Fruit fly (Drosophila melanogaster) whole organism, embryonic: ENCODE data around the gene CG3224.
A peak's percentile ranks its signal among the peaks of the same experiment; 100 is the strongest.

Experiments used
- Adf1 ChIP-seq: fragments of 200-800 bp; sonication (Bioruptor generic); IDR thresholded peaks from 2 replicates; pipeline ENCODE4 v1.3.6; 2022; ENCODE audit warnings: missing biosample characterization, missing genetic modification characterization
- Antp ChIP-seq: fragments of 200-800 bp; sonication (Bioruptor generic); optimal IDR thresholded peaks from 3 replicates; lab custom pipeline; 2016; ENCODE audit warnings: missing biosample characterization, missing genetic modification characterization
- Asciz ChIP-seq: fragments of 200-800 bp; sonication (Bioruptor generic); optimal IDR thresholded peaks from 2 replicates; lab custom pipeline; 2017; ENCODE audit warnings: missing biosample characterization, mild to moderate bottlenecking, missing genetic modification characterization, missing genetic modification reagents
- CG1024 ChIP-seq: fragments of 200-800 bp; sonication (Bioruptor generic); IDR thresholded peaks from 2 replicates; pipeline ENCODE4 v1.3.6; 2022; ENCODE audit warnings: missing biosample characterization, missing genetic modification characterization
- CG10274 ChIP-seq: fragments of 200-800 bp; sonication (Bioruptor generic); optimal IDR thresholded peaks from 3 replicates; lab custom pipeline; 2017; ENCODE audit warnings: missing biosample characterization, mild to moderate bottlenecking, missing genetic modification characterization
- CG10979 ChIP-seq: fragments of 200-800 bp; sonication (Bioruptor generic); optimal IDR thresholded peaks from 2 replicates; lab custom pipeline; 2018; ENCODE audit warnings: missing biosample characterization, mild to moderate bottlenecking, missing genetic modification characterization, moderate library complexity
- CG11696 ChIP-seq: fragments of 200-800 bp; sonication (Bioruptor generic); IDR thresholded peaks from 2 replicates; pipeline ENCODE4 v1.3.6; 2022; ENCODE audit warnings: missing biosample characterization, missing genetic modification characterization
- CG12219 ChIP-seq: fragments of 200-800 bp; sonication (Bioruptor generic); optimal IDR thresholded peaks from 3 replicates; lab custom pipeline; 2018; ENCODE audit warnings: missing biosample characterization, mild to moderate bottlenecking, missing genetic modification characterization
- CG14050 ChIP-seq: fragments of 200-800 bp; sonication (Bioruptor generic); IDR thresholded peaks from 3 replicates; pipeline ENCODE4 v1.3.6; 2022; ENCODE audit warnings: missing biosample characterization, missing genetic modification characterization
- CG16813 ChIP-seq: fragments of 200-800 bp; sonication (Bioruptor generic); IDR thresholded peaks from 3 replicates; pipeline ENCODE4 v1.3.6; 2022; ENCODE audit warnings: missing biosample characterization, missing genetic modification characterization; ENCODE audit not compliant: partially characterized antibody
- CG17328 ChIP-seq: fragments of 200-800 bp; sonication (Bioruptor generic); IDR thresholded peaks from 2 replicates; pipeline ENCODE4 v1.3.6; 2022; ENCODE audit warnings: missing biosample characterization, missing genetic modification characterization
- CG17359 ChIP-seq: fragments of 200-800 bp; sonication (Bioruptor generic); optimal IDR thresholded peaks from 3 replicates; lab custom pipeline; 2018; ENCODE audit warnings: missing biosample characterization, mild to moderate bottlenecking, missing genetic modification characterization, moderate library complexity
- CG30431 ChIP-seq: fragments of 200-800 bp; sonication (Bioruptor generic); optimal IDR thresholded peaks from 2 replicates; lab custom pipeline; 2017; ENCODE audit warnings: missing biosample characterization, missing genetic modification characterization
- CG31441 ChIP-seq: fragments of 200-800 bp; sonication (Bioruptor generic); IDR thresholded peaks from 2 replicates; pipeline ENCODE4 v1.3.6; 2022; ENCODE audit warnings: missing biosample characterization, missing genetic modification characterization
- CG32532 ChIP-seq: fragments of 200-800 bp; sonication (Bioruptor generic); IDR thresholded peaks from 2 replicates; pipeline ENCODE4 v1.3.6; 2022; ENCODE audit warnings: missing biosample characterization, missing genetic modification characterization
- CG34376 ChIP-seq: fragments of 200-800 bp; sonication (Bioruptor generic); optimal IDR thresholded peaks from 2 replicates; lab custom pipeline; 2018; ENCODE audit warnings: missing biosample characterization, mild to moderate bottlenecking, missing genetic modification characterization
- CG3838 ChIP-seq: fragments of 200-800 bp; sonication (Bioruptor generic); optimal IDR thresholded peaks from 3 replicates; lab custom pipeline; 2016; ENCODE audit warnings: missing biosample characterization, missing genetic modification characterization
- CG3995 ChIP-seq: fragments of 200-800 bp; sonication (Bioruptor generic); optimal IDR thresholded peaks from 3 replicates; lab custom pipeline; 2016; ENCODE audit warnings: missing biosample characterization, missing genetic modification characterization
- CG4424 ChIP-seq: fragments of 200-800 bp; sonication (Bioruptor generic); optimal IDR thresholded peaks from 3 replicates; lab custom pipeline; 2016; ENCODE audit warnings: missing biosample characterization, missing genetic modification characterization
- CG4730 ChIP-seq: fragments of 200-800 bp; sonication (Bioruptor generic); IDR thresholded peaks from 2 replicates; pipeline ENCODE4 v1.3.6; 2022; ENCODE audit warnings: missing biosample characterization, missing genetic modification characterization
- CG6654 ChIP-seq: fragments of 200-800 bp; sonication (Bioruptor generic); optimal IDR thresholded peaks from 2 replicates; lab custom pipeline; 2017; ENCODE audit warnings: missing biosample characterization, mild to moderate bottlenecking, missing genetic modification characterization
- CG6854 ChIP-seq: fragments of 200-800 bp; sonication (Bioruptor generic); optimal IDR thresholded peaks from 3 replicates; lab custom pipeline; 2017; ENCODE audit warnings: missing biosample characterization, mild to moderate bottlenecking, missing genetic modification characterization
- CG8089 ChIP-seq: fragments of 200-800 bp; sonication (Bioruptor generic); optimal IDR thresholded peaks from 3 replicates; lab custom pipeline; 2016; ENCODE audit warnings: missing biosample characterization, missing genetic modification characterization
- CG9817 ChIP-seq: fragments of 200-800 bp; sonication (Bioruptor generic); optimal IDR thresholded peaks from 2 replicates; lab custom pipeline; 2018; ENCODE audit warnings: missing biosample characterization, mild to moderate bottlenecking, missing genetic modification characterization, moderate library complexity
- CkIIα-i1 ChIP-seq: fragments of 200-800 bp; sonication (Bioruptor generic); IDR thresholded peaks from 2 replicates; pipeline ENCODE4 v1.3.6; 2022; ENCODE audit warnings: missing biosample characterization, missing genetic modification characterization
- Fer3 ChIP-seq: fragments of 200-800 bp; sonication (Bioruptor generic); optimal IDR thresholded peaks from 2 replicates; lab custom pipeline; 2018; ENCODE audit warnings: missing biosample characterization, mild to moderate bottlenecking, missing genetic modification characterization, moderate library complexity
- Hsf ChIP-seq: fragments of 200-800 bp; sonication (Bioruptor generic); optimal IDR thresholded peaks from 3 replicates; lab custom pipeline; 2016; ENCODE audit warnings: missing biosample characterization, missing genetic modification characterization
- Opbp ChIP-seq: fragments of 200-800 bp; sonication (Bioruptor generic); IDR thresholded peaks from 3 replicates; pipeline ENCODE4 v1.3.6; 2022; ENCODE audit warnings: missing biosample characterization, missing genetic modification characterization; ENCODE audit not compliant: partially characterized antibody
- Rfx ChIP-seq: fragments of 200-800 bp; sonication (Bioruptor generic); IDR thresholded peaks from 2 replicates; pipeline ENCODE4 v1.3.6; 2022; ENCODE audit warnings: missing biosample characterization, missing genetic modification characterization
- ab ChIP-seq: fragments of 200-800 bp; sonication (Bioruptor generic); optimal IDR thresholded peaks from 2 replicates; lab custom pipeline; 2016; ENCODE audit warnings: missing biosample characterization, missing genetic modification characterization
- chinmo ChIP-seq: fragments of 200-800 bp; sonication (Bioruptor generic); IDR thresholded peaks from 4 replicates; pipeline ENCODE4 v1.3.6; 2022; ENCODE audit warnings: missing biosample characterization, missing genetic modification characterization; ENCODE audit not compliant: partially characterized antibody
- ci ChIP-seq: fragments of 200-800 bp; sonication (Bioruptor generic); IDR thresholded peaks from 3 replicates; pipeline ENCODE4 v1.3.6; 2022; ENCODE audit warnings: missing biosample characterization, missing genetic modification characterization
- croc ChIP-seq: fragments of 200-800 bp; sonication (Bioruptor generic); conservative IDR thresholded peaks from 3 replicates; pipeline ENCODE4 v1.3.6; 2022; ENCODE audit warnings: missing biosample characterization, missing genetic modification characterization
- dpn ChIP-seq, 2 experiments: fragments of 200-800 bp; sonication (Bioruptor generic); optimal IDR thresholded peaks; 3 replicates each; lab custom pipeline; 2016; ENCODE audit warnings: missing biosample characterization in 2 of 2, missing genetic modification characterization in 2 of 2
- eyg ChIP-seq: fragments of 200-800 bp; sonication (Bioruptor generic); optimal IDR thresholded peaks from 3 replicates; lab custom pipeline; 2016; ENCODE audit warnings: missing biosample characterization, missing genetic modification characterization
- fd96Cb ChIP-seq: fragments of 200-800 bp; sonication (Bioruptor generic); optimal IDR thresholded peaks from 2 replicates; lab custom pipeline; 2018; ENCODE audit warnings: missing biosample characterization, mild to moderate bottlenecking, missing genetic modification characterization, moderate library complexity
- fru ChIP-seq: fragments of >200 bp; optimal IDR thresholded peaks from 2 replicates; lab custom pipeline; 2017
- gsb ChIP-seq: fragments of 200-800 bp; sonication (Bioruptor generic); IDR thresholded peaks from 2 replicates; pipeline ENCODE4 v1.3.6; 2022; ENCODE audit warnings: missing biosample characterization, missing genetic modification characterization
- hkb ChIP-seq, 2 experiments: fragments of 200-800 bp in 1 of 2; fragments of >200 bp in 1 of 2; sonication (Bioruptor generic) in 1 of 2; IDR thresholded peaks in 1 of 2; optimal IDR thresholded peaks in 1 of 2; 2 replicates each; pipeline versions ENCODE4 v1.3.6 to Lab custom; 2017 to 2022; ENCODE audit warnings: missing biosample characterization in 1 of 2, missing genetic modification characterization in 1 of 2
- lab ChIP-seq: fragments of 200-800 bp; sonication (Bioruptor generic); optimal IDR thresholded peaks from 3 replicates; lab custom pipeline; 2017; ENCODE audit warnings: missing biosample characterization, missing genetic modification characterization, mild to moderate bottlenecking, moderate library complexity, missing genetic modification reagents
- pho ChIP-seq: fragments of 200-800 bp; sonication (Bioruptor generic); optimal IDR thresholded peaks from 2 replicates; lab custom pipeline; 2016; ENCODE audit warnings: missing biosample characterization, missing genetic modification characterization
- phol ChIP-seq: fragments of 200-800 bp; sonication (Bioruptor generic); optimal IDR thresholded peaks from 3 replicates; lab custom pipeline; 2018; ENCODE audit warnings: missing biosample characterization, mild to moderate bottlenecking, missing genetic modification characterization, moderate library complexity
- ranshi ChIP-seq: fragments of 200-800 bp; sonication (Bioruptor generic); IDR thresholded peaks from 2 replicates; pipeline ENCODE4 v1.3.6; 2022; ENCODE audit warnings: missing biosample characterization, missing genetic modification characterization
- row ChIP-seq: fragments of 200-800 bp; sonication (Bioruptor generic); IDR thresholded peaks from 3 replicates; pipeline ENCODE4 v1.3.6; 2022; ENCODE audit warnings: missing biosample characterization, missing genetic modification characterization
- seq ChIP-seq: fragments of 200-800 bp; sonication (Bioruptor generic); IDR thresholded peaks from 2 replicates; pipeline ENCODE4 v1.3.6; 2022; ENCODE audit warnings: missing biosample characterization, missing genetic modification characterization
- slbo ChIP-seq: fragments of 200-800 bp; sonication (Bioruptor generic); IDR thresholded peaks from 2 replicates; pipeline ENCODE4 v1.3.6; 2022; ENCODE audit warnings: missing biosample characterization, missing genetic modification characterization
- tll ChIP-seq, 2 experiments: fragments of 200-800 bp in 1 of 2; fragments of >200 bp in 1 of 2; sonication (Bioruptor generic) in 1 of 2; optimal IDR thresholded peaks; 2 replicates each; lab custom pipeline; 2017 to 2019; ENCODE audit warnings: missing biosample characterization in 2 of 2, missing genetic modification characterization in 2 of 2, mild to moderate bottlenecking in 1 of 2, moderate library complexity in 1 of 2
- tna ChIP-seq: fragments of 200-800 bp; sonication (Bioruptor generic); IDR thresholded peaks from 2 replicates; pipeline ENCODE4 v1.3.6; 2022; ENCODE audit warnings: missing biosample characterization, missing genetic modification characterization; ENCODE audit not compliant: partially characterized antibody
- unpg ChIP-seq: fragments of 200-800 bp; sonication (Bioruptor generic); optimal IDR thresholded peaks from 3 replicates; lab custom pipeline; 2018; ENCODE audit warnings: missing biosample characterization, mild to moderate bottlenecking, missing genetic modification characterization, moderate library complexity

The CG3224 gene

dm6 chrX:6662876-6663551 lies 1.8 kb upstream of the CG3224 start (continued):
- TF ChIP-seq CG1024: no peak
- peak; percentile 29 for TF ChIP-seq Hsf (GFP tag; lab: Kevin White, UChicago)
- TF ChIP-seq slbo (GFP tag; lab: Robert Waterston, UW): peak; percentile 65
- TF ChIP-seq hkb (optimal IDR thresholded peaks at IDR 0.05; lab: Kevin White, UChicago): no peak
- TF ChIP-seq hkb (GFP tag; IDR thresholded peaks at IDR 0.05; lab: Robert Waterston, UW): peak; percentile 52
- TF ChIP-seq Asciz (GFP tag; lab: Kevin White, UChicago): peak; percentile 31
- no peak for TF ChIP-seq chinmo (GFP tag; lab: Robert Waterston, UW)
- no peak for TF ChIP-seq CG3838 (GFP tag; lab: Kevin White, UChicago)
- no peak for TF ChIP-seq Opbp
- peak; percentile 59; the same call in 1 of the 2 replicates for TF ChIP-seq seq
- no peak for TF ChIP-seq Adf1
- TF ChIP-seq gsb (GFP tag; lab: Robert Waterston, UW): 0 out of 2 replicates have a peak, but pooled peaks have one; percentile 31
- TF ChIP-seq CG3995: no peak
- no peak for TF ChIP-seq CG10979 (tag; lab: Kevin White, UChicago)
- TF ChIP-seq eyg (GFP tag; lab: Kevin White, UChicago): no peak
- TF ChIP-seq CG34376 (GFP tag; lab: Kevin White, UChicago): no peak
- TF ChIP-seq CG31441 (GFP tag; lab: Robert Waterston, UW): peak; percentile 46
- no peak for TF ChIP-seq CG4730 (GFP tag; lab: Robert Waterston, UW)
- TF ChIP-seq pho: peak; percentile 48
- TF ChIP-seq CG32532 (GFP tag; lab: Robert Waterston, UW): peak; percentile 72
- no peak for TF ChIP-seq CG8089
- no peak for TF ChIP-seq ci (GFP tag; lab: Robert Waterston, UW)
- TF ChIP-seq CG16813 (GFP tag; lab: Robert Waterston, UW): no peak
- no peak for TF ChIP-seq CG10274 (GFP tag; lab: Kevin White, UChicago)
- TF ChIP-seq CG17359: peak; percentile 19
- TF ChIP-seq ab (GFP tag; lab: Kevin White, UChicago): no peak
- TF ChIP-seq CG11696 (GFP tag; lab: Robert Waterston, UW): no peak
- TF ChIP-seq CG6854: no peak
- peak; percentile 46 for TF ChIP-seq CG12219 (GFP tag; lab: Kevin White, UChicago)
- TF ChIP-seq Antp (GFP tag; lab: Kevin White, UChicago): peak; percentile 48
- peak; percentile 20 for TF ChIP-seq unpg
- no peak for TF ChIP-seq CkIIα-i1
- TF ChIP-seq fd96Cb (tag; lab: Kevin White, UChicago): no peak
- peak; percentile 76; the same call in 1 of the 2 replicates for TF ChIP-seq Rfx (GFP tag; lab: Robert Waterston, UW)
- TF ChIP-seq row (GFP tag; lab: Robert Waterston, UW): peak; percentile 68
- no peak for TF ChIP-seq fru (lab: Kevin White, UChicago)
- TF ChIP-seq ranshi: peak; percentile 38; the same call in 1 of the 2 replicates
- no peak for TF ChIP-seq CG30431 (GFP tag; lab: Kevin White, UChicago)
- peak; percentile 35; the same call in 1 of the 2 replicates for TF ChIP-seq CG17328 (GFP tag; lab: Robert Waterston, UW)
- no peak for TF ChIP-seq CG4424 (GFP tag; lab: Kevin White, UChicago)
- no peak for TF ChIP-seq tna
- TF ChIP-seq CG6654: no peak
- TF ChIP-seq phol (tag; lab: Kevin White, UChicago): peak; percentile 26
- TF ChIP-seq croc (GFP tag; lab: Robert Waterston, UW): no peak
- TF ChIP-seq CG14050 (GFP tag; lab: Robert Waterston, UW): peak; percentile 32; the same call in 1 of the 3 replicates
- peak; percentile 58 for TF ChIP-seq lab (GFP tag; lab: Kevin White, UChicago)
- peak; percentile 19 for TF ChIP-seq CG9817 (tag; lab: Kevin White, UChicago)
- TF ChIP-seq tll (GFP tag; optimal IDR thresholded peaks at IDR 0.05; lab: Kevin White, UChicago): no peak
- TF ChIP-seq dpn (GFP tag; optimal IDR thresholded peaks at IDR 0.05; lab: Kevin White, UChicago): peak; percentile 30 to 58
- TF ChIP-seq Fer3: peak; percentile 16
